Worm (Caenorhabditis elegans) whole organism, L1 larva: Measurements from ENCODE around the gene mps-2.

Source experiments
- ama-1 ChIP-seq: fragments of 150-350 bp; optimal IDR thresholded peaks from 2 replicates; lab custom pipeline; 2014
- unc-62 ChIP-seq: fragments of 150-350 bp; optimal IDR thresholded peaks from 2 replicates; lab custom pipeline; 2014; ENCODE audit warnings: missing biosample characterization, missing genetic modification reagents, missing genetic modification characterization

- TF ChIP-seq unc-62 (GFP tag; lab: Kevin White, UChicago) (no peak), ama-1 (no peak)
Observed at ce11 chrII:337233-337832, 25.3 kb upstream of the mps-2 start, which contains the start of gene cpn-2.
